Worm (Caenorhabditis elegans) whole organism, early embryonic: ENCODE data around the gene T16G12.13.

Experiments
- B0310.2 ChIP-seq: sonication (generic microtip); optimal IDR thresholded peaks from 2 replicates; lab custom pipeline; 2016; ENCODE audit warnings: mild to moderate bottlenecking, missing genetic modification characterization, missing compliant biosample characterization
- F13C5.2 ChIP-seq: sonication (generic microtip); optimal IDR thresholded peaks from 2 replicates; lab custom pipeline; 2017; ENCODE audit warnings: mild to moderate bottlenecking, missing genetic modification characterization, inconsistent platforms, missing compliant biosample characterization
- aly-1 ChIP-seq: sonication (generic microtip); optimal IDR thresholded peaks from 2 replicates; lab custom pipeline; 2016; ENCODE audit warnings: missing genetic modification characterization, missing compliant biosample characterization
- ama-1 ChIP-seq: fragments of 150-350 bp; optimal IDR thresholded peaks from 2 replicates; lab custom pipeline; 2014
- ceh-13 ChIP-seq: fragments of 200-800 bp; sonication (Bioruptor generic); optimal IDR thresholded peaks from 2 replicates; lab custom pipeline; 2018; ENCODE audit warnings: mild to moderate bottlenecking, missing genetic modification characterization, missing compliant biosample characterization
- ceh-36 ChIP-seq: sonication (generic microtip); optimal IDR thresholded peaks from 2 replicates; lab custom pipeline; 2016; ENCODE audit warnings: missing genetic modification characterization, inconsistent platforms, missing compliant biosample characterization
- ets-7 ChIP-seq: sonication (generic microtip); optimal IDR thresholded peaks from 2 replicates; lab custom pipeline; 2016; ENCODE audit warnings: missing genotype, missing genetic modification characterization, missing compliant biosample characterization
- flt-1 ChIP-seq: fragments of 200-800 bp; sonication (Bioruptor generic); IDR thresholded peaks from 2 replicates; pipeline ENCODE4 v1.3.6; 2022; ENCODE audit warnings: missing genetic modification characterization, missing compliant biosample characterization
- hmbx-1 ChIP-seq: sonication (generic microtip); optimal IDR thresholded peaks from 2 replicates; lab custom pipeline; 2016; ENCODE audit warnings: mild to moderate bottlenecking, missing genetic modification characterization, missing compliant biosample characterization
- hmg-4 ChIP-seq: fragments of 200-800 bp; sonication (Bioruptor generic); optimal IDR thresholded peaks from 2 replicates; lab custom pipeline; 2018; ENCODE audit warnings: mild to moderate bottlenecking, missing genetic modification characterization, missing compliant biosample characterization
- hnd-1 ChIP-seq: sonication (generic microtip); optimal IDR thresholded peaks from 2 replicates; lab custom pipeline; 2016; ENCODE audit warnings: missing genetic modification characterization, missing compliant biosample characterization
- pes-1 ChIP-seq: fragments of 200-800 bp; sonication (Bioruptor generic); IDR thresholded peaks from 2 replicates; pipeline ENCODE4 v1.3.6; 2022; ENCODE audit warnings: missing genetic modification reagents, missing genetic modification characterization, missing compliant biosample characterization
- scrt-1 ChIP-seq: fragments of 200-800 bp; sonication (Bioruptor generic); IDR thresholded peaks from 2 replicates; pipeline ENCODE4 v1.3.6; 2022; ENCODE audit warnings: missing genetic modification characterization, missing compliant biosample characterization
- sea-1 ChIP-seq: fragments of 200-800 bp; sonication (Bioruptor generic); conservative IDR thresholded peaks from 2 replicates; pipeline ENCODE4 v1.3.6; 2022; ENCODE audit warnings: missing genetic modification characterization, missing compliant biosample characterization
- tbx-11 ChIP-seq: fragments of 200-800 bp; sonication (Bioruptor generic); IDR thresholded peaks from 2 replicates; pipeline ENCODE4 v1.3.6; 2022; ENCODE audit warnings: missing genetic modification characterization, missing compliant biosample characterization
- tbx-37 ChIP-seq: fragments of 200-800 bp; sonication (Bioruptor generic); conservative IDR thresholded peaks from 2 replicates; pipeline ENCODE4 v1.3.6; 2022; ENCODE audit warnings: missing genetic modification reagents, missing genetic modification characterization, missing compliant biosample characterization
- tra-4 ChIP-seq: sonication (generic microtip); optimal IDR thresholded peaks from 2 replicates; lab custom pipeline; 2017; ENCODE audit warnings: missing genetic modification characterization, missing compliant biosample characterization

Gene T16G12.13

ce11 chrIII:10030549-10030948 is 30.1 kb upstream of the T16G12.13 start, which contains the start of gene M04D8.4:
TSS of gene M04D8.4 (minus strand) at chrIII:10030649.
- TF ChIP-seq ets-7 (tag; lab: Kevin White, UChicago) (no peak), hmbx-1 (no peak), ceh-13 (GFP tag; lab: Kevin White, UChicago) (no peak), tbx-11 (GFP tag; lab: Robert Waterston, UW) (no peak), aly-1 (no peak), hmg-4 (GFP tag; lab: Kevin White, UChicago) (no peak), scrt-1 (GFP tag; lab: Robert Waterston, UW) (no peak), ama-1 (lab: Kevin White, UChicago) (no peak), tbx-37 (GFP tag; lab: Robert Waterston, UW) (no peak), B0310.2 (tag; lab: Kevin White, UChicago) (no peak), tra-4 (tag; lab: Kevin White, UChicago) (no peak), ceh-36 (tag; lab: Kevin White, UChicago) (no peak), flt-1 (GFP tag; lab: Robert Waterston, UW) (no peak), F13C5.2 (tag; lab: Kevin White, UChicago) (no peak), pes-1 (no peak)

- no peak for TF ChIP-seq tbx-11 (GFP tag; lab: Robert Waterston, UW)
- TF ChIP-seq hmbx-1: no peak
- no peak for TF ChIP-seq hnd-1 (tag; lab: Kevin White, UChicago)
- TF ChIP-seq ama-1 (lab: Kevin White, UChicago): no peak
- TF ChIP-seq ets-7 (tag; lab: Kevin White, UChicago): no peak
- no peak for TF ChIP-seq ceh-13 (GFP tag; lab: Kevin White, UChicago)
- TF ChIP-seq scrt-1 (GFP tag; lab: Robert Waterston, UW): no peak
- no peak for TF ChIP-seq B0310.2 (tag; lab: Kevin White, UChicago)
- TF ChIP-seq tbx-37 (GFP tag; lab: Robert Waterston, UW): no peak
- TF ChIP-seq hmg-4 (GFP tag; lab: Kevin White, UChicago): no peak
- no peak for TF ChIP-seq tra-4 (tag; lab: Kevin White, UChicago)
- TF ChIP-seq flt-1 (GFP tag; lab: Robert Waterston, UW): no peak
- no peak for TF ChIP-seq ceh-36 (tag; lab: Kevin White, UChicago)
- TF ChIP-seq aly-1: no peak
- TF ChIP-seq F13C5.2 (tag; lab: Kevin White, UChicago): no peak
- TF ChIP-seq sea-1: no peak
- no peak for TF ChIP-seq pes-1
Measured at ce11 chrIII:10033213-10033612, 27.5 kb upstream of the T16G12.13 start, which contains the start of gene M04D8.5. TSS of gene M04D8.5 (minus strand) at chrIII:10033313.

- TF ChIP-seq pes-1: no peak
- TF ChIP-seq B0310.2 (tag; lab: Kevin White, UChicago): no peak
- no peak for TF ChIP-seq tbx-11 (GFP tag; lab: Robert Waterston, UW)
- no peak for TF ChIP-seq hmbx-1
- no peak for TF ChIP-seq sea-1
- no peak for TF ChIP-seq tra-4 (tag; lab: Kevin White, UChicago)
- TF ChIP-seq flt-1 (GFP tag; lab: Robert Waterston, UW): no peak
- no peak for TF ChIP-seq ceh-13 (GFP tag; lab: Kevin White, UChicago)
- no peak for TF ChIP-seq ceh-36 (tag; lab: Kevin White, UChicago)
- TF ChIP-seq F13C5.2 (tag; lab: Kevin White, UChicago): no peak
- TF ChIP-seq hnd-1 (tag; lab: Kevin White, UChicago): no peak
- TF ChIP-seq hmg-4 (GFP tag; lab: Kevin White, UChicago): no peak
- no peak for TF ChIP-seq scrt-1 (GFP tag; lab: Robert Waterston, UW)
- TF ChIP-seq ets-7 (tag; lab: Kevin White, UChicago): no peak
Measured at ce11 chrIII:10033881-10034280, 26.8 kb upstream of the T16G12.13 start, which contains the start of gene M04D8.8. TSS of gene M04D8.8 (plus strand) at chrIII:10034181.

- TF ChIP-seq hmg-4 (GFP tag; lab: Kevin White, UChicago) (no peak), aly-1 (no peak), F13C5.2 (tag; lab: Kevin White, UChicago) (no peak)
Measured at ce11 chrIII:10035783-10036182, 24.9 kb upstream of the T16G12.13 start, which contains the start of gene xbx-3. TSS of gene xbx-3 (plus strand) at chrIII:10035945.

- no peak for TF ChIP-seq tra-4 (tag; lab: Kevin White, UChicago)
- TF ChIP-seq flt-1 (GFP tag; lab: Robert Waterston, UW): no peak
- no peak for TF ChIP-seq pes-1
- no peak for TF ChIP-seq tbx-37 (GFP tag; lab: Robert Waterston, UW)
- no peak for TF ChIP-seq tbx-11 (GFP tag; lab: Robert Waterston, UW)
- TF ChIP-seq hnd-1 (tag; lab: Kevin White, UChicago): no peak
- TF ChIP-seq aly-1: no peak
- TF ChIP-seq F13C5.2 (tag; lab: Kevin White, UChicago): no peak
- no peak for TF ChIP-seq ceh-36 (tag; lab: Kevin White, UChicago)
- TF ChIP-seq scrt-1 (GFP tag; lab: Robert Waterston, UW): no peak
- TF ChIP-seq ets-7 (tag; lab: Kevin White, UChicago): no peak
- no peak for TF ChIP-seq ceh-13 (GFP tag; lab: Kevin White, UChicago)
- no peak for TF ChIP-seq B0310.2 (tag; lab: Kevin White, UChicago)
- no peak for TF ChIP-seq hmbx-1
- TF ChIP-seq hmg-4 (GFP tag; lab: Kevin White, UChicago): no peak
- no peak for TF ChIP-seq sea-1
- TF ChIP-seq ama-1 (lab: Kevin White, UChicago): no peak
Measured at ce11 chrIII:10037150-10037549, 23.5 kb upstream of the T16G12.13 start, which contains the start of gene M04D8.7. TSS of gene M04D8.7 (plus strand) at chrIII:10037450.

- TF ChIP-seq tra-4 (tag; lab: Kevin White, UChicago) (no peak), hmbx-1 (no peak), aly-1 (no peak), hnd-1 (tag; lab: Kevin White, UChicago) (no peak), scrt-1 (GFP tag; lab: Robert Waterston, UW) (no peak), tbx-11 (GFP tag; lab: Robert Waterston, UW) (no peak), ets-7 (tag; lab: Kevin White, UChicago) (no peak), ceh-36 (tag; lab: Kevin White, UChicago) (no peak), F13C5.2 (tag; lab: Kevin White, UChicago) (no peak), sea-1 (no peak), ceh-13 (GFP tag; lab: Kevin White, UChicago) (no peak), hmg-4 (GFP tag; lab: Kevin White, UChicago) (no peak), tbx-37 (GFP tag; lab: Robert Waterston, UW) (no peak), flt-1 (GFP tag; lab: Robert Waterston, UW) (no peak)
Measured at ce11 chrIII:10040013-10040412, 20.7 kb upstream of the T16G12.13 start, which contains the start of gene T16G12.7. TSS of gene T16G12.7 (minus strand) at chrIII:10040113.
